Fruit fly (Drosophila melanogaster) S2 (cell line): ENCODE data around the gene CG16779.

Experiments
- CG8478 ChIP-seq: fragments of >200 bp; optimal IDR thresholded peaks from 2 replicates; lab custom pipeline; 2018
- CTCF ChIP-seq, 2 experiments: fragments of >200 bp; optimal IDR thresholded peaks; 2 replicates each; lab custom pipeline; 2018

DNA sequence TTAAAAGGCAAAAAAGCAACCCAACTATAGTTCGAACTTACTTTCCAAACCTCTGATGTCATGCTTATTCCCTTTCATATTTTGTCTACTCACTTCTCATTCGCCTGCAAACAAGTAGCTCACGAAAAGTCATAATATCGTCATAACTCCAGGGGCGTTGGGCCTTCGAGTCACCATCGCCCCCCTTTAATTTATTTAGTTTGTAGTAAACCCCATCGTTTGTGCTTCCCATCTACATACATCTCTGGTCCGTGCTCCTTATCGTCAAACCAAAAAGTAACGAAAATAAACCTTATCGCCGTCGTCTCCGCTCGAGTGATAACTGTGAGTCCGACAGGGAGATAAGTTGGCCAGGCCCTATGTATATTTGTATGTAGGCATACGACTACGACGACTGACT is 64.5 kb downstream of the CG16779 start:
- TF ChIP-seq CG8478 (lab: Kevin White, UChicago) (no peak), CTCF (optimal IDR thresholded peaks at IDR 0.05; lab: Kevin White, UChicago) (no peak)
